Fruit fly (Drosophila melanogaster) whole organism, embryonic: Measurements from ENCODE around the gene BckdhA.

Source experiments
- CG3163 ChIP-seq: fragments of 200-800 bp; sonication (Bioruptor generic); optimal IDR thresholded peaks from 3 replicates; lab custom pipeline; 2016; ENCODE audit warnings: missing biosample characterization, missing genetic modification characterization
- CG5180 ChIP-seq: fragments of 200-800 bp; sonication (Bioruptor generic); optimal IDR thresholded peaks from 3 replicates; lab custom pipeline; 2017; ENCODE audit warnings: missing biosample characterization, missing genetic modification characterization, mild to moderate bottlenecking, moderate library complexity, missing genetic modification reagents
- Dad ChIP-seq: fragments of 200-800 bp; sonication (Bioruptor generic); optimal IDR thresholded peaks from 3 replicates; lab custom pipeline; 2016; ENCODE audit warnings: missing biosample characterization, missing genetic modification characterization
- TFAM ChIP-seq: fragments of 200-800 bp; sonication (Bioruptor generic); optimal IDR thresholded peaks from 2 replicates; lab custom pipeline; 2017; ENCODE audit warnings: missing biosample characterization, missing genetic modification characterization, inconsistent platforms
- Vsx1 ChIP-seq: fragments of 200-800 bp; sonication (Bioruptor generic); optimal IDR thresholded peaks from 2 replicates; lab custom pipeline; 2017; ENCODE audit warnings: missing biosample characterization, mild to moderate bottlenecking, missing genetic modification characterization, missing genetic modification reagents
- insv ChIP-seq, 2 experiments: fragments of 200-800 bp; sonication (Bioruptor generic); optimal IDR thresholded peaks; 3 replicates each; lab custom pipeline; 2016 to 2018; ENCODE audit warnings: missing biosample characterization in 2 of 2, missing genetic modification characterization in 2 of 2

DNA sequence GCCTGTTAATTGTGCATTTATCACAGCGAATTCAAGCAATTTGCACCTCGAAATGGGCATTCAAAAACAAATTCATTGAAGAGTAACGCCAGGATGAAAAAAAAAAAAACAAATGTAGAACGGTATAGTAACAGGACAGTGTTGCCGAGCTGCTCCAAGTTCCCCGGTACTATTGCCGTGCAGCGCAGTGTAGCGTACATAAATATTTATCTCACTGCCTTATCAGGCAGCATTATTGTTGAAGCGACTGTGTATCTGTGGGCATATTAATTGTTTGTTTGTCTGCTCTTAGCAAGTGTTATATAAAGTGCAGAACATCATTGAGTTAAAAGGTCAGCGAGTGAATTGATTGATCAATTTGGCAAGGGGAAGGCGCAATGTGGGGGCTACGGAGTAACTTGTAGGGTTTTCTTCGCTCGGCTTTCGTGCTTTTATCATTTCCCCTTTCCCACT lies 39.2 kb upstream of the BckdhA start:
- TF ChIP-seq TFAM (GFP tag; lab: Kevin White, UChicago) (no peak), CG3163 (GFP tag; lab: Kevin White, UChicago) (no peak), CG5180 (GFP tag; lab: Kevin White, UChicago) (no peak), Vsx1 (no peak), insv (GFP tag; optimal IDR thresholded peaks at IDR 0.05; lab: Kevin White, UChicago) (no peak), Dad (GFP tag; lab: Kevin White, UChicago) (no peak)
